Worm (Caenorhabditis elegans): Measurements from ENCODE around the gene cdc-14.
A peak's percentile ranks its signal among the peaks of the same experiment; 100 is the strongest.

cdc-14 gene

DNA sequence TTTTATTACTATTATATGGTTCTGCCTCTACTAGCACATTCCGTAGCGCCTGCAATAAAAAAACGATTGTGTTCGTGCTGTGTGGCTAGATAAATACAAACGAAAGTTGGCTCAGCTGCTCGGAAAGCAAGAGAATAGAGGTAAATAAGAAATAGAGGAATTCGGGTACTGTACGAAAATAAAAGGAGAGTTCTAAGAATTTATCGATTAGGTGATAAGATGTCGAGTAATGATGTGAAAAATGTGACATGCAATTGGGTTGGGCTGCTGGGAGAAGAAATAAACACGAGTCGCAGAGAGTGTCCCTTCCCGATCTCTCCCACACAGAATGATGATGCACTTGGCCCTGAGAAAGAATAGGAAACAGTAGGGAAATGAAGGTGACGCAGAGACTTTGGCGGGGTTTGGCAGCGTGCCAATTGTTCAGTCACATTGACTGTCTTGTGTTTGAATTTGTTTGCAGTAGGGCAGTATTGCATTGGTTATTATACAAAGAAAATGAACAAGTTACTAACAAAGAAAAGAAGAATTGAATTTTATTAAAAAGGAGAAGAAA is at the start of gene cdc-14:
Gene cdc-14, minus strand, starts transcription at position 51 of the 556 bp plus-strand sequence.
- peak; percentile 9 to 80 for TF ChIP-seq lsy-2 (tag; optimal IDR thresholded peaks at IDR 0.05)
- TF ChIP-seq egl-27 (tag; optimal IDR thresholded peaks at IDR 0.05): no peak
- TF ChIP-seq snpc-4 (tag; optimal IDR thresholded peaks at IDR 0.05): no peak
- TF ChIP-seq daf-16 (GFP tag; optimal IDR thresholded peaks at IDR 0.05): peak in 1 of 2 experiments; percentile 12
- TF ChIP-seq daf-16 (tag; optimal IDR thresholded peaks at IDR 0.05): peak; percentile 56
- no peak for TF ChIP-seq nhr-237 (tag; optimal IDR thresholded peaks at IDR 0.05)
- TF ChIP-seq ctbp-1 (GFP tag; IDR thresholded peaks at IDR 0.05): 0 out of 2 replicates have a peak, but pooled peaks have one; percentile 18
- peak in 1 of 2 experiments; percentile 87 for TF ChIP-seq unc-62 (GFP tag; optimal IDR thresholded peaks at IDR 0.05 in 1 of 2)
- no peak for TF ChIP-seq unc-62 (tag; optimal IDR thresholded peaks at IDR 0.05)
- no peak for TF ChIP-seq mxl-2 (GFP tag; conservative IDR thresholded peaks at IDR 0.05)
- TF ChIP-seq zip-2 (tag; optimal IDR thresholded peaks at IDR 0.05): no peak
- no peak for TF ChIP-seq egl-43 (GFP tag; IDR thresholded peaks at IDR 0.05)
- TF ChIP-seq dmd-6 (GFP tag; IDR thresholded peaks at IDR 0.05): peak; percentile 39; the same call in 1 of the 2 replicates
- TF ChIP-seq pqm-1 (tag; optimal IDR thresholded peaks at IDR 0.05): no peak
- TF ChIP-seq T20F7.1 (GFP tag; optimal IDR thresholded peaks at IDR 0.05): peak; percentile 41
- no peak for TF ChIP-seq nhr-48 (tag; optimal IDR thresholded peaks at IDR 0.05)
- TF ChIP-seq lin-29 (GFP tag; IDR thresholded peaks at IDR 0.05): no peak
- no peak for TF ChIP-seq tag-97 (GFP tag; IDR thresholded peaks at IDR 0.05)
- TF ChIP-seq hlh-30 (tag; optimal IDR thresholded peaks at IDR 0.05; ENCODE audit: insufficient read depth): peak; percentile 97
- peak; percentile 66 for TF ChIP-seq dpl-1 (GFP tag; optimal IDR thresholded peaks at IDR 0.05)
- peak; percentile 75 for TF ChIP-seq lin-38 (GFP tag; IDR thresholded peaks at IDR 0.05)
- peak; percentile 68 for TF ChIP-seq nhr-28 (tag; optimal IDR thresholded peaks at IDR 0.05)
- TF ChIP-seq hlh-11 (tag; optimal IDR thresholded peaks at IDR 0.05): peak; percentile 85
- no peak for TF ChIP-seq daf-8 (GFP tag; IDR thresholded peaks at IDR 0.05)
- 0 out of 2 replicates have a peak, but pooled peaks have one; percentile 36 for TF ChIP-seq hmg-1.1 (GFP tag; IDR thresholded peaks at IDR 0.05)
- TF ChIP-seq mep-1 (tag; optimal IDR thresholded peaks at IDR 0.05): peak; percentile 82
- TF ChIP-seq ztf-7 (tag; optimal IDR thresholded peaks at IDR 0.05): peak; percentile 49
- TF ChIP-seq snpc-1.2 (GFP tag; IDR thresholded peaks at IDR 0.05): no peak
- no peak for TF ChIP-seq mdt-29 (GFP tag; IDR thresholded peaks at IDR 0.05)
- peak; percentile 81 for TF ChIP-seq dve-1 (tag; optimal IDR thresholded peaks at IDR 0.05; ENCODE audit: insufficient read depth)
- TF ChIP-seq set-16 (GFP tag; IDR thresholded peaks at IDR 0.05): no peak
- TF ChIP-seq madf-5 (GFP tag; IDR thresholded peaks at IDR 0.05): no peak
- no peak for TF ChIP-seq lin-39 (tag; optimal IDR thresholded peaks at IDR 0.05)
- no peak for TF ChIP-seq dmd-9 (GFP tag; IDR thresholded peaks at IDR 0.05)
- peak; percentile 81 for TF ChIP-seq mxl-3 (GFP tag; optimal IDR thresholded peaks at IDR 0.05)
- no peak for TF ChIP-seq jun-1 (tag; optimal IDR thresholded peaks at IDR 0.05)
- no peak for TF ChIP-seq ZK546.5 (tag; optimal IDR thresholded peaks at IDR 0.05)
- peak; percentile 61 for TF ChIP-seq nhr-25 (tag; optimal IDR thresholded peaks at IDR 0.05; ENCODE audit: borderline replicate concordance, insufficient read depth)
- no peak for TF ChIP-seq Y48G9A.11 (GFP tag; IDR thresholded peaks at IDR 0.05)
- TF ChIP-seq arid-1 (GFP tag; conservative IDR thresholded peaks at IDR 0.05): no peak
- no peak for TF ChIP-seq saeg-2 (GFP tag; IDR thresholded peaks at IDR 0.05)
- TF ChIP-seq nhr-11 (tag; optimal IDR thresholded peaks at IDR 0.05): peak; percentile 86
- no peak for TF ChIP-seq cey-2 (tag; optimal IDR thresholded peaks at IDR 0.05; ENCODE audit: borderline replicate concordance, insufficient read depth)
- no peak for TF ChIP-seq ces-1 (GFP tag; optimal IDR thresholded peaks at IDR 0.05)
- TF ChIP-seq nhr-6 (tag; optimal IDR thresholded peaks at IDR 0.05): peak; percentile 55
- no peak for TF ChIP-seq Y75B8A.6 (GFP tag; IDR thresholded peaks at IDR 0.05)
- peak in 1 of 2 experiments; percentile 72 for TF ChIP-seq mdl-1 (tag; optimal IDR thresholded peaks at IDR 0.05)
- no peak for TF ChIP-seq ceh-82 (tag; optimal IDR thresholded peaks at IDR 0.05)
- TF ChIP-seq rbr-2 (tag; optimal IDR thresholded peaks at IDR 0.05): peak; percentile 32
- peak; percentile 62 for TF ChIP-seq mes-2 (tag; optimal IDR thresholded peaks at IDR 0.05; ENCODE audit: poor library complexity, severe bottlenecking)
- TF ChIP-seq nhr-10 (tag; optimal IDR thresholded peaks at IDR 0.05): no peak

All from whole organism, L4 larva.